Worm (Caenorhabditis elegans) whole organism, mixed stage, embryonic: ENCODE measurements around the gene str-263.
"Not testable (repeated sequence)": the region's sequence is repeated elsewhere in the genome, so short reads cannot be mapped to it uniquely, and the experiment has no call there.

ENCODE experiments used
- ceh-83 ChIP-seq: fragments of 200-800 bp; sonication (Bioruptor generic); optimal IDR thresholded peaks from 2 replicates; lab custom pipeline; 2018; ENCODE audit warnings: mild to moderate bottlenecking, missing genetic modification characterization, missing compliant biosample characterization
- lsy-2 ChIP-seq: fragments of 150-350 bp; optimal IDR thresholded peaks from 2 replicates; lab custom pipeline; 2014; ENCODE audit warnings: missing biosample characterization, missing genetic modification characterization
- snpc-4 ChIP-seq: fragments of 150-350 bp; optimal IDR thresholded peaks from 2 replicates; lab custom pipeline; 2014; ENCODE audit warnings: missing biosample characterization, missing genetic modification characterization
- unc-120 ChIP-seq: sonication (generic microtip); optimal IDR thresholded peaks from 2 replicates; lab custom pipeline; 2017; ENCODE audit warnings: missing genetic modification characterization, missing compliant biosample characterization; ENCODE audit not compliant: poor library complexity, severe bottlenecking

DNA sequence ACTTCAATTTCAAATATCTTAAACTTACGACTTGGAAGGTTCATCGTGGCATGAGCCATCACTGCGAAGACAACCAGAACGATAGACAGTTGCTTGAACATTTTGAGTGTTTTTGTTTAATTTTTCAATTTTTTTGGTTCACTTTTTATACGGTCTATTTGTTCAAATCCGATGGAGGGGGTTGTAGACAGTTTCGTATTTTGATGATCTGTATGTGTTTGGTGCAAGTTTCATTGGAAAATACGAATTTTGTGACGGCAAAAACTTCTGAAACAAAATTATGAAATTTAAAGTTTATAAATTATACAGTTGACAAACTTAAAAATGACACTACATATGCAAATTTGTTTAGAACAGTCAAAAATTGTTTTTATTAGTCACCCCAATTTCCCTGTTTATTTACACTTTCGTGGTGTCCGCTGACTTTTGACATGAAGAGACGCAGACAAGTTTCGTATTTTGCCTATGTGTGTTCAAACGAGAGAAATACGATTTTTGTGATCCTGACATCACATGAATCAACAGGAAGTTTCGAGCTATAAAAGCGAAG is 34.6 kb downstream of the str-263 start, which contains the start of the genes C55A1.7 and C55A1.6:
- not testable (repeated sequence) for TF ChIP-seq lsy-2 (tag; lab: Kevin White, UChicago); snpc-4 (tag; lab: Kevin White, UChicago); ceh-83; unc-120 (tag; lab: Kevin White, UChicago)
